Worm (Caenorhabditis elegans) whole organism, L3 larva: ENCODE results near the gene rbm-22.

Source experiments
- R02D3.7 ChIP-seq: fragments of 150-350 bp; optimal IDR thresholded peaks from 2 replicates; lab custom pipeline; 2014; ENCODE audit warnings: missing biosample characterization, missing genetic modification characterization
- ZK546.5 ChIP-seq: sonication (generic microtip); optimal IDR thresholded peaks from 2 replicates; lab custom pipeline; 2017; ENCODE audit warnings: missing biosample characterization, missing genetic modification characterization
- ama-1 ChIP-seq: fragments of 150-350 bp; optimal IDR thresholded peaks from 2 replicates; lab custom pipeline; 2018
- ceh-28 ChIP-seq: fragments of 150-350 bp; optimal IDR thresholded peaks from 2 replicates; lab custom pipeline; 2014; ENCODE audit warnings: missing biosample characterization, missing genetic modification reagents, missing genetic modification characterization
- ceh-82 ChIP-seq: fragments of 150-350 bp; optimal IDR thresholded peaks from 2 replicates; lab custom pipeline; 2014; ENCODE audit warnings: missing biosample characterization, missing genetic modification characterization
- daf-12 ChIP-seq: fragments of 150-350 bp; optimal IDR thresholded peaks from 2 replicates; lab custom pipeline; 2014; ENCODE audit warnings: missing biosample characterization, missing genetic modification reagents, missing genetic modification characterization
- egl-27 ChIP-seq: sonication (generic microtip); optimal IDR thresholded peaks from 4 replicates; lab custom pipeline; 2017; ENCODE audit warnings: missing biosample characterization, missing genetic modification reagents, missing genetic modification characterization
- elt-1 ChIP-seq: fragments of 150-350 bp; optimal IDR thresholded peaks from 2 replicates; lab custom pipeline; 2014; ENCODE audit warnings: missing biosample characterization, missing genetic modification characterization
- fkh-10 ChIP-seq: sonication (generic microtip); optimal IDR thresholded peaks from 2 replicates; lab custom pipeline; 2017; ENCODE audit warnings: missing biosample characterization, missing genetic modification reagents, missing genetic modification characterization
- fkh-2 ChIP-seq: fragments of 150-350 bp; optimal IDR thresholded peaks from 2 replicates; lab custom pipeline; 2014; ENCODE audit warnings: missing biosample characterization, missing genetic modification reagents, missing genetic modification characterization
- fos-1 ChIP-seq: fragments of 150-350 bp; optimal IDR thresholded peaks from 2 replicates; lab custom pipeline; 2014; ENCODE audit warnings: missing biosample characterization, missing genetic modification characterization
- hmg-11 ChIP-seq: sonication (generic microtip); optimal IDR thresholded peaks from 2 replicates; lab custom pipeline; 2016; ENCODE audit warnings: missing genetic modification characterization, missing compliant biosample characterization
- lin-15B ChIP-seq: fragments of 150-350 bp; optimal IDR thresholded peaks from 2 replicates; lab custom pipeline; 2014; ENCODE audit warnings: missing biosample characterization, missing genetic modification characterization
- lin-39 ChIP-seq: fragments of 150-350 bp; optimal IDR thresholded peaks from 2 replicates; lab custom pipeline; 2018; ENCODE audit warnings: missing biosample characterization, missing genetic modification reagents, missing genetic modification characterization
- lsy-12 ChIP-seq: sonication (generic microtip); optimal IDR thresholded peaks from 2 replicates; lab custom pipeline; 2016; ENCODE audit warnings: mild to moderate bottlenecking, missing genetic modification characterization, missing compliant biosample characterization
- mdl-1 ChIP-seq: fragments of 150-350 bp; optimal IDR thresholded peaks from 2 replicates; lab custom pipeline; 2014; ENCODE audit warnings: missing biosample characterization, missing genetic modification characterization
- mml-1 ChIP-seq: fragments of 150-350 bp; sonication (generic microtip); optimal IDR thresholded peaks from 3 replicates; lab custom pipeline; 2014; ENCODE audit warnings: missing biosample characterization, missing genetic modification characterization
- nfya-1 ChIP-seq: sonication (generic microtip); optimal IDR thresholded peaks from 2 replicates; lab custom pipeline; 2017; ENCODE audit warnings: missing genetic modification characterization, mild to moderate bottlenecking, missing compliant biosample characterization, antibody characterized with exemption, moderate library complexity; ENCODE audit not compliant: insufficient read depth
- nhr-11 ChIP-seq: fragments of 150-350 bp; optimal IDR thresholded peaks from 2 replicates; lab custom pipeline; 2014; ENCODE audit warnings: missing biosample characterization, missing genetic modification characterization
- nhr-12 ChIP-seq: fragments of 150-350 bp; optimal IDR thresholded peaks from 2 replicates; lab custom pipeline; 2014; ENCODE audit warnings: missing biosample characterization, missing genetic modification characterization
- nhr-237 ChIP-seq: fragments of 150-350 bp; optimal IDR thresholded peaks from 2 replicates; lab custom pipeline; 2014; ENCODE audit warnings: missing biosample characterization, missing genetic modification characterization
- nhr-25 ChIP-seq: sonication (generic microtip); optimal IDR thresholded peaks from 2 replicates; lab custom pipeline; 2017; ENCODE audit warnings: missing biosample characterization, missing genetic modification characterization
- nhr-67 ChIP-seq: fragments of 150-350 bp; optimal IDR thresholded peaks from 2 replicates; lab custom pipeline; 2014; ENCODE audit warnings: missing biosample characterization, missing genetic modification characterization
- nhr-77 ChIP-seq: fragments of 150-350 bp; optimal IDR thresholded peaks from 2 replicates; lab custom pipeline; 2014; ENCODE audit warnings: missing biosample characterization, missing genetic modification characterization
- pha-4 ChIP-seq: fragments of 150-350 bp; optimal IDR thresholded peaks from 2 replicates; lab custom pipeline; 2014; ENCODE audit warnings: missing biosample characterization, missing genetic modification reagents, missing genetic modification characterization
- pqm-1 ChIP-seq: fragments of 150-350 bp; optimal IDR thresholded peaks from 2 replicates; lab custom pipeline; 2017; ENCODE audit warnings: missing biosample characterization, missing genetic modification characterization, inconsistent platforms
- skn-1 ChIP-seq: fragments of 150-350 bp; optimal IDR thresholded peaks from 2 replicates; lab custom pipeline; 2014; ENCODE audit warnings: missing biosample characterization, missing genetic modification characterization
- snpc-4 ChIP-seq: fragments of 150-350 bp; optimal IDR thresholded peaks from 2 replicates; lab custom pipeline; 2014; ENCODE audit warnings: missing biosample characterization, missing genetic modification characterization
- tbx-2 ChIP-seq: sonication (generic microtip); optimal IDR thresholded peaks from 2 replicates; lab custom pipeline; 2016; ENCODE audit warnings: mild to moderate bottlenecking, missing genetic modification characterization, missing compliant biosample characterization
- unc-39 ChIP-seq: sonication (generic microtip); optimal IDR thresholded peaks from 4 replicates; lab custom pipeline; 2017; ENCODE audit warnings: missing biosample characterization, missing genetic modification characterization
- ztf-11 ChIP-seq: fragments of 150-350 bp; optimal IDR thresholded peaks from 2 replicates; lab custom pipeline; 2014; ENCODE audit warnings: missing biosample characterization, missing genetic modification characterization
- ztf-4 ChIP-seq: fragments of 150-350 bp; optimal IDR thresholded peaks from 2 replicates; lab custom pipeline; 2014; ENCODE audit warnings: missing biosample characterization, missing genetic modification characterization

The rbm-22 gene

ce11 chrIV:10864031-10864430 is 2.8 kb downstream of the rbm-22 start, which contains the start of gene nish-1:
Gene nish-1, plus strand, starts transcription at chrIV:10864331.
- TF ChIP-seq hmg-11 (tag; lab: Kevin White, UChicago) = no peak
- TF ChIP-seq lin-15B (tag; lab: Kevin White, UChicago) = no peak

- TF ChIP-seq ztf-11 (tag; lab: Kevin White, UChicago) = no peak
- peak; percentile 68 for TF ChIP-seq pha-4 (tag; lab: Kevin White, UChicago)
Measured at ce11 chrIV:10867370-10868146, 6.4 kb downstream of the rbm-22 start.

- TF ChIP-seq nhr-25 (tag; lab: Kevin White, UChicago) (no peak), nhr-67 (tag; lab: Kevin White, UChicago) (no peak), hmg-11 (tag; lab: Kevin White, UChicago) (peak; percentile 8), nfya-1 (tag; lab: Kevin White, UChicago) (peak; percentile 35)
Measured at ce11 chrIV:10868629-10869251, 7.5 kb downstream of the rbm-22 start, which contains the start of gene F13E9.11. Gene F13E9.11, minus strand, starts transcription at chrIV:10869135.

ce11 chrIV:10869642-10870041 is 8.4 kb downstream of the rbm-22 start:
- TF ChIP-seq mml-1 = no peak
- TF ChIP-seq ceh-82 (tag; lab: Kevin White, UChicago) = no peak
- no peak for TF ChIP-seq nhr-237 (tag; lab: Kevin White, UChicago)
- TF ChIP-seq lin-39 = no peak
- no peak for TF ChIP-seq ceh-28 (tag; lab: Kevin White, UChicago)
- TF ChIP-seq ZK546.5 = no peak
- TF ChIP-seq skn-1 (tag; lab: Kevin White, UChicago) = no peak
- TF ChIP-seq pqm-1 (tag; lab: Kevin White, UChicago) = no peak
- no peak for TF ChIP-seq ztf-4 (tag; lab: Kevin White, UChicago)
- no peak for TF ChIP-seq egl-27
- no peak for TF ChIP-seq hmg-11 (tag; lab: Kevin White, UChicago)
- no peak for TF ChIP-seq daf-12 (tag; lab: Kevin White, UChicago)
- TF ChIP-seq nhr-77 (tag; lab: Kevin White, UChicago) = no peak
- no peak for TF ChIP-seq fkh-10 (GFP tag; lab: Kevin White, UChicago)
- TF ChIP-seq lsy-12 (tag; lab: Kevin White, UChicago) = no peak

- TF ChIP-seq fos-1 (no peak), elt-1 (tag; lab: Kevin White, UChicago) (no peak), hmg-11 (tag; lab: Kevin White, UChicago) (no peak), nfya-1 (tag; lab: Kevin White, UChicago) (no peak), R02D3.7 (no peak), lsy-12 (tag; lab: Kevin White, UChicago) (no peak), nhr-11 (no peak), mdl-1 (tag; lab: Kevin White, UChicago) (no peak), ama-1 (no peak), unc-39 (tag; lab: Kevin White, UChicago) (no peak), tbx-2 (tag; lab: Kevin White, UChicago) (no peak), daf-12 (tag; lab: Kevin White, UChicago) (no peak), snpc-4 (no peak), pha-4 (tag; lab: Kevin White, UChicago) (no peak), fkh-2 (no peak), fkh-10 (GFP tag; lab: Kevin White, UChicago) (no peak), nhr-12 (no peak)
Measured at ce11 chrIV:10870158-10870557, 9.0 kb downstream of the rbm-22 start.

- TF ChIP-seq fkh-2 = no peak
- no peak for TF ChIP-seq R02D3.7
- no peak for TF ChIP-seq snpc-4
- no peak for TF ChIP-seq daf-12 (tag; lab: Kevin White, UChicago)
- no peak for TF ChIP-seq ztf-11 (tag; lab: Kevin White, UChicago)
- no peak for TF ChIP-seq mml-1
- TF ChIP-seq elt-1 (tag; lab: Kevin White, UChicago) = peak; percentile 35
Measured at ce11 chrIV:10874527-10874926, 13.3 kb downstream of the rbm-22 start, which contains the start of gene F13E9.12. Gene F13E9.12, minus strand, starts transcription at chrIV:10874627.
